Fruit fly (Drosophila melanogaster): ENCODE data around the gene e.

DNA sequence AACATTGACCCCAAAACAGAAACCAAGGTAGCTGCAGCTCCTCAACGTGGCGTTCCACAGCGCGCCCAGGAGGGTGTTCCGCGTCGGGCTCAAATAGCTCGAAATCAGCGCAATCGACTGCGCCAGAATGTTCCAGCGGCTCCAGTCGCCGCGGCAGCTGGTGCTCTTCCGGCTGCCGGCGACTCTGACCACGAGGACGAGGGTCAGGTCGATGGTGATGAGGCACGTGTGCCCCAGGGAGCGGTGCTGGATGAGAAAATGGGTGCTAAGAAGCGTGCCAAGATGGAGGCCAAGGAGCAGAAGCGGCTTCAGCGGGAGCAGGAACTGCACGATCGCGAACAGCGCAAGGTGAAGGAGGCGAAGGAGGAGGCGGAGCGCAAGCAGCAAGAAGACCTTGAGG is 21.7 kb downstream of the e start:
- TF ChIP-seq Pif1B (GFP tag; optimal IDR thresholded peaks at IDR 0.05) (no peak), CG9948 (tag; optimal IDR thresholded peaks at IDR 0.05) (no peak), Ets98B (GFP tag; IDR thresholded peaks at IDR 0.05) (no peak), Snoo (tag; optimal IDR thresholded peaks at IDR 0.05) (no peak), EcR (GFP tag; optimal IDR thresholded peaks at IDR 0.05) (no peak), CG8301 (tag; optimal IDR thresholded peaks at IDR 0.05) (no peak), CG17806 (tag; optimal IDR thresholded peaks at IDR 0.05) (no peak), fd96Ca (GFP tag; IDR thresholded peaks at IDR 0.05) (no peak)

Data from whole organism, pupa.